Fruit fly (Drosophila melanogaster) whole organism, embryonic: ENCODE measurements around the gene Tet.

ENCODE experiments used
- Bteb2 ChIP-seq: fragments of 200-800 bp; sonication (Bioruptor generic); optimal IDR thresholded peaks from 2 replicates; lab custom pipeline; 2016; ENCODE audit warnings: missing biosample characterization, missing genetic modification characterization
- CG10321 ChIP-seq: fragments of 200-800 bp; sonication (Bioruptor generic); IDR thresholded peaks from 2 replicates; pipeline ENCODE4 v1.3.6; 2022; ENCODE audit warnings: missing biosample characterization, missing genetic modification characterization
- CG12071 ChIP-seq: fragments of 200-800 bp; sonication (Bioruptor generic); optimal IDR thresholded peaks from 3 replicates; lab custom pipeline; 2018; ENCODE audit warnings: missing biosample characterization, mild to moderate bottlenecking, missing genetic modification characterization
- CG12104 ChIP-seq: fragments of 200-800 bp; sonication (Bioruptor generic); optimal IDR thresholded peaks from 3 replicates; lab custom pipeline; 2016; ENCODE audit warnings: missing biosample characterization, missing genetic modification characterization
- CG12659 ChIP-seq: fragments of 200-800 bp; sonication (Bioruptor generic); optimal IDR thresholded peaks from 3 replicates; lab custom pipeline; 2017; ENCODE audit warnings: mild to moderate bottlenecking, missing biosample characterization, missing genetic modification reagents, missing genetic modification characterization
- CG12744 ChIP-seq: fragments of 200-800 bp; sonication (Bioruptor generic); optimal IDR thresholded peaks from 2 replicates; lab custom pipeline; 2016; ENCODE audit warnings: missing biosample characterization, missing genetic modification characterization
- CG13123 ChIP-seq: fragments of 200-800 bp; sonication (Bioruptor generic); optimal IDR thresholded peaks from 2 replicates; lab custom pipeline; 2016; ENCODE audit warnings: missing biosample characterization, missing genetic modification characterization
- CG13775 ChIP-seq: fragments of 200-800 bp; sonication (Bioruptor generic); optimal IDR thresholded peaks from 3 replicates; lab custom pipeline; 2017; ENCODE audit warnings: missing biosample characterization, mild to moderate bottlenecking, missing genetic modification characterization
- CG16863 ChIP-seq: fragments of 200-800 bp; sonication (Bioruptor generic); optimal IDR thresholded peaks from 3 replicates; lab custom pipeline; 2016; ENCODE audit warnings: missing biosample characterization, missing genetic modification characterization
- CG17186 ChIP-seq: fragments of 200-800 bp; sonication (Bioruptor generic); optimal IDR thresholded peaks from 3 replicates; lab custom pipeline; 2017; ENCODE audit warnings: missing biosample characterization, missing genetic modification reagents, missing genetic modification characterization
- CG1832 ChIP-seq: fragments of 200-800 bp; sonication (Bioruptor generic); optimal IDR thresholded peaks from 2 replicates; lab custom pipeline; 2017; ENCODE audit warnings: missing biosample characterization, mild to moderate bottlenecking, missing genetic modification characterization, inconsistent platforms
- CG2678 ChIP-seq: fragments of 200-800 bp; sonication (Bioruptor generic); optimal IDR thresholded peaks from 3 replicates; lab custom pipeline; 2019; ENCODE audit warnings: missing biosample characterization, mild to moderate bottlenecking, missing genetic modification characterization, moderate library complexity
- CG4360 ChIP-seq: fragments of 200-800 bp; sonication (Bioruptor generic); IDR thresholded peaks from 2 replicates; pipeline ENCODE4 v1.3.6; 2022; ENCODE audit warnings: missing biosample characterization, missing genetic modification characterization
- CG6791 ChIP-seq: fragments of 200-800 bp; sonication (Bioruptor generic); IDR thresholded peaks from 3 replicates; pipeline ENCODE4 v1.3.6; 2022; ENCODE audit warnings: missing biosample characterization, missing genetic modification characterization; ENCODE audit not compliant: partially characterized antibody
- CG7357 ChIP-seq: fragments of 200-800 bp; sonication (Bioruptor generic); IDR thresholded peaks from 3 replicates; pipeline ENCODE4 v1.3.6; 2022; ENCODE audit warnings: missing biosample characterization, missing genetic modification characterization
- CG7745 ChIP-seq: fragments of 200-800 bp; sonication (Bioruptor generic); optimal IDR thresholded peaks from 2 replicates; lab custom pipeline; 2018; ENCODE audit warnings: missing biosample characterization, mild to moderate bottlenecking, missing genetic modification characterization, moderate library complexity
- CG7786 ChIP-seq: fragments of 200-800 bp; sonication (Bioruptor generic); optimal IDR thresholded peaks from 2 replicates; lab custom pipeline; 2016; ENCODE audit warnings: missing biosample characterization, missing genetic modification characterization
- CG9817 ChIP-seq: fragments of 200-800 bp; sonication (Bioruptor generic); optimal IDR thresholded peaks from 2 replicates; lab custom pipeline; 2018; ENCODE audit warnings: missing biosample characterization, mild to moderate bottlenecking, missing genetic modification characterization, moderate library complexity
- CG9876 ChIP-seq: fragments of 200-800 bp; sonication (Bioruptor generic); optimal IDR thresholded peaks from 2 replicates; lab custom pipeline; 2016; ENCODE audit warnings: missing biosample characterization, missing genetic modification characterization
- D ChIP-seq, 2 experiments: fragments of 200-800 bp in 1 of 2; fragments of >200 bp in 1 of 2; sonication (Bioruptor generic) in 1 of 2; optimal IDR thresholded peaks; 2 replicates in 1 of 2; 3 replicates in 1 of 2; lab custom pipeline; 2017; ENCODE audit warnings: mild to moderate bottlenecking in 1 of 2, missing biosample characterization in 1 of 2, missing genetic modification characterization in 1 of 2, missing genetic modification reagents in 1 of 2
- Drgx ChIP-seq: fragments of 200-800 bp; sonication (Bioruptor generic); IDR thresholded peaks from 2 replicates; pipeline ENCODE4 v1.3.6; 2022; ENCODE audit warnings: missing biosample characterization, missing genetic modification characterization
- GATAe ChIP-seq: fragments of 200-800 bp; sonication (Bioruptor generic); conservative IDR thresholded peaks from 2 replicates; pipeline ENCODE4 v1.3.6; 2022; ENCODE audit warnings: missing biosample characterization, missing genetic modification characterization
- Gug ChIP-seq: fragments of 200-800 bp; sonication (Bioruptor generic); IDR thresholded peaks from 4 replicates; pipeline ENCODE4 v1.3.6; 2022; ENCODE audit warnings: missing biosample characterization, missing genetic modification characterization
- HmgD ChIP-seq: fragments of 200-800 bp; sonication (Bioruptor generic); optimal IDR thresholded peaks from 3 replicates; lab custom pipeline; 2016; ENCODE audit warnings: missing biosample characterization, missing genetic modification characterization
- HmgZ ChIP-seq: fragments of 200-800 bp; sonication (Bioruptor generic); optimal IDR thresholded peaks from 2 replicates; lab custom pipeline; 2018; ENCODE audit warnings: missing biosample characterization, mild to moderate bottlenecking, missing genetic modification characterization
- Kr ChIP-seq: fragments of 200-800 bp; sonication (Bioruptor generic); optimal IDR thresholded peaks from 2 replicates; lab custom pipeline; 2017; ENCODE audit warnings: missing biosample characterization, mild to moderate bottlenecking, missing genetic modification characterization
- Lpt ChIP-seq: fragments of >200 bp; optimal IDR thresholded peaks from 2 replicates; lab custom pipeline; 2018; ENCODE audit warnings: missing biosample characterization, missing genetic modification characterization
- Max ChIP-seq: fragments of 200-800 bp; sonication (Bioruptor generic); optimal IDR thresholded peaks from 2 replicates; lab custom pipeline; 2016; ENCODE audit warnings: missing biosample characterization, mild to moderate bottlenecking, missing genetic modification characterization
- Nf-YA ChIP-seq: fragments of 200-800 bp; sonication (Bioruptor generic); IDR thresholded peaks from 2 replicates; pipeline ENCODE4 v1.3.6; 2022; ENCODE audit warnings: missing biosample characterization, missing genetic modification characterization
- ac ChIP-seq: fragments of 200-800 bp; sonication (Bioruptor generic); optimal IDR thresholded peaks from 3 replicates; lab custom pipeline; 2017; ENCODE audit warnings: missing biosample characterization, mild to moderate bottlenecking, missing genetic modification characterization
- amos ChIP-seq: fragments of 200-800 bp; sonication (Bioruptor generic); IDR thresholded peaks from 2 replicates; pipeline ENCODE4 v1.3.6; 2022; ENCODE audit warnings: missing biosample characterization, missing genetic modification characterization; ENCODE audit not compliant: partially characterized antibody
- ase ChIP-seq: fragments of 200-800 bp; sonication (Bioruptor generic); IDR thresholded peaks from 3 replicates; pipeline ENCODE4 v1.3.6; 2022; ENCODE audit warnings: missing biosample characterization, missing genetic modification characterization
- cg ChIP-seq: fragments of 200-800 bp; sonication (Bioruptor generic); optimal IDR thresholded peaks from 3 replicates; lab custom pipeline; 2019; ENCODE audit warnings: missing biosample characterization, mild to moderate bottlenecking, missing genetic modification characterization, moderate library complexity
- en ChIP-seq: fragments of 200-800 bp; sonication (Bioruptor generic); optimal IDR thresholded peaks from 2 replicates; lab custom pipeline; 2016; ENCODE audit warnings: missing biosample characterization, missing genetic modification characterization
- esg ChIP-seq: fragments of 200-800 bp; sonication (Bioruptor generic); conservative IDR thresholded peaks from 2 replicates; pipeline ENCODE4 v1.3.6; 2022; ENCODE audit warnings: missing biosample characterization, missing genetic modification characterization
- her ChIP-seq: fragments of 200-800 bp; sonication (Bioruptor generic); optimal IDR thresholded peaks from 2 replicates; lab custom pipeline; 2016; ENCODE audit warnings: missing biosample characterization, missing genetic modification characterization
- kni ChIP-seq: fragments of 200-800 bp; sonication (Bioruptor generic); optimal IDR thresholded peaks from 3 replicates; lab custom pipeline; 2017; ENCODE audit warnings: mild to moderate bottlenecking, missing biosample characterization, missing genetic modification reagents, missing genetic modification characterization
- knrl ChIP-seq: fragments of 200-800 bp; sonication (Bioruptor generic); IDR thresholded peaks from 3 replicates; pipeline ENCODE4 v1.3.6; 2022; ENCODE audit warnings: missing biosample characterization, missing genetic modification characterization; ENCODE audit not compliant: partially characterized antibody
- lmd ChIP-seq: fragments of 200-800 bp; sonication (Bioruptor generic); IDR thresholded peaks from 2 replicates; pipeline ENCODE4 v1.3.6; 2022; ENCODE audit warnings: missing biosample characterization, missing genetic modification characterization
- luna ChIP-seq: fragments of 200-800 bp; sonication (Bioruptor generic); optimal IDR thresholded peaks from 2 replicates; lab custom pipeline; 2016; ENCODE audit warnings: missing biosample characterization, missing genetic modification characterization
- nerfin-1 ChIP-seq: fragments of 200-800 bp; sonication (Bioruptor generic); optimal IDR thresholded peaks from 3 replicates; lab custom pipeline; 2019; ENCODE audit warnings: missing biosample characterization, mild to moderate bottlenecking, missing genetic modification characterization, moderate library complexity
- nom ChIP-seq: fragments of 200-800 bp; sonication (Bioruptor generic); optimal IDR thresholded peaks from 2 replicates; lab custom pipeline; 2017; ENCODE audit warnings: missing biosample characterization, missing genetic modification characterization, mild to moderate bottlenecking, moderate library complexity, missing genetic modification reagents
- org-1 ChIP-seq: fragments of 200-800 bp; sonication (Bioruptor generic); optimal IDR thresholded peaks from 2 replicates; lab custom pipeline; 2017; ENCODE audit warnings: missing biosample characterization, missing genetic modification characterization
- otp ChIP-seq: fragments of 200-800 bp; sonication (Bioruptor generic); IDR thresholded peaks from 3 replicates; pipeline ENCODE4, ENCODE4 v1.3.6; 2022; ENCODE audit warnings: missing biosample characterization, missing genetic modification characterization
- prd ChIP-seq, 3 experiments: fragments of >200 bp in 2 of 3; fragments of 200-800 bp in 1 of 3; sonication (Bioruptor generic) in 1 of 3; optimal IDR thresholded peaks in 2 of 3; IDR thresholded peaks in 1 of 3; 2 replicates in 2 of 3; 3 replicates in 1 of 3; pipeline versions ENCODE4 v1.3.6 to Lab custom; 2017 to 2022; ENCODE audit warnings: missing biosample characterization in 1 of 3, missing genetic modification characterization in 1 of 3
- sisA ChIP-seq: fragments of 200-800 bp; sonication (Bioruptor generic); IDR thresholded peaks from 2 replicates; pipeline ENCODE4 v1.3.6; 2022; ENCODE audit warnings: missing biosample characterization, missing genetic modification characterization
- tgo ChIP-seq: fragments of 200-800 bp; sonication (Bioruptor generic); IDR thresholded peaks from 3 replicates; pipeline ENCODE4 v1.3.6; 2022; ENCODE audit warnings: missing biosample characterization, missing genetic modification characterization
- trem ChIP-seq: fragments of 200-800 bp; optimal IDR thresholded peaks from 3 replicates; lab custom pipeline; 2019; ENCODE audit warnings: missing biosample characterization, mild to moderate bottlenecking, missing genetic modification characterization, moderate library complexity
- trh ChIP-seq: fragments of 200-800 bp; sonication (Bioruptor generic); optimal IDR thresholded peaks from 2 replicates; lab custom pipeline; 2016; ENCODE audit warnings: missing biosample characterization, missing genetic modification characterization
- zen ChIP-seq: fragments of 200-800 bp; sonication (Bioruptor generic); optimal IDR thresholded peaks from 3 replicates; lab custom pipeline; 2018; ENCODE audit warnings: missing biosample characterization, mild to moderate bottlenecking, missing genetic modification characterization, moderate library complexity

Gene Tet

DNA sequence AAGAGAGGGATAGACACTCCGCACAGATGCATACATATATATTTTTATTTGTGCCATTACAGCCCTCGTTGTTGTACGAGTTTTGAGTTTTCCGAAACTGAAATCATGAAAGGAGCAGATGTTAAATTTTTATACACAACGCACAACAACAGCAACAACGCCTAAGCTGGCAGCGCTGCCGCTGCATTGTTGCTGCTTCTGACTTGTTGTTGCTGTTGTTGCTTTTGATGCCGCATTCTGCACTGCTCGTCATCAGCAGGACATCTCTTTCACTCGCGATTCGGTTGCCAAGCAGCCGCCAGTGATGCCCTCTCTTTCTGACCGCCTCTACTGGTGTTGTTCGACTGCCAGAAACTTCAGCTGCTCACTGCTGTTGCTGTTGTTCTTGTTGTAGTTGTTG lies 2.6 kb upstream of the Tet start:
- no peak for TF ChIP-seq CG7357 (GFP tag; lab: Robert Waterston, UW)
- no peak for TF ChIP-seq Gug (GFP tag; lab: Robert Waterston, UW)
- peak; percentile 92 for TF ChIP-seq ac (GFP tag; lab: Kevin White, UChicago)
- TF ChIP-seq Lpt (GFP tag; lab: Kevin White, UChicago) = peak; percentile 65
- TF ChIP-seq CG13123 (GFP tag; lab: Kevin White, UChicago) = no peak
- no peak for TF ChIP-seq Drgx (GFP tag; lab: Robert Waterston, UW)
- TF ChIP-seq cg = peak; percentile 47
- no peak for TF ChIP-seq knrl (GFP tag; lab: Robert Waterston, UW)
- peak; percentile 13 for TF ChIP-seq trem (tag; lab: Kevin White, UChicago)
- peak; percentile 69 for TF ChIP-seq CG10321 (GFP tag; lab: Robert Waterston, UW)
- TF ChIP-seq nom (GFP tag; lab: Kevin White, UChicago) = no peak
- TF ChIP-seq amos (GFP tag; lab: Robert Waterston, UW) = no peak; the same call in 1 of the 2 replicates
- TF ChIP-seq ase (GFP tag; lab: Robert Waterston, UW) = no peak; the same call in 2 of the 3 replicates
- peak; percentile 78 for TF ChIP-seq D (optimal IDR thresholded peaks at IDR 0.05; lab: Kevin White, UChicago)
- no peak for TF ChIP-seq D (GFP tag; optimal IDR thresholded peaks at IDR 0.05; lab: Kevin White, UChicago)
- no peak for TF ChIP-seq CG12744 (GFP tag; lab: Kevin White, UChicago)
- TF ChIP-seq esg = no peak
- peak; percentile 85 for TF ChIP-seq nerfin-1 (tag; lab: Kevin White, UChicago)
- TF ChIP-seq CG12071 (GFP tag; lab: Kevin White, UChicago) = no peak
- TF ChIP-seq CG12104 (GFP tag; lab: Kevin White, UChicago) = no peak
- TF ChIP-seq luna (GFP tag; lab: Kevin White, UChicago) = no peak
- TF ChIP-seq CG13775 (GFP tag; lab: Kevin White, UChicago) = no peak
- no peak for TF ChIP-seq GATAe
- TF ChIP-seq CG6791 = peak; percentile 28; the same call in 1 of the 3 replicates
- no peak for TF ChIP-seq CG7786 (GFP tag; lab: Kevin White, UChicago)
- no peak for TF ChIP-seq kni (GFP tag; lab: Kevin White, UChicago)
- TF ChIP-seq her (GFP tag; lab: Kevin White, UChicago) = no peak
- TF ChIP-seq sisA = no peak
- peak; percentile 39 for TF ChIP-seq Kr (GFP tag; lab: Kevin White, UChicago)
- peak; percentile 86 for TF ChIP-seq CG1832
- no peak for TF ChIP-seq CG9876
- TF ChIP-seq CG9817 (tag; lab: Kevin White, UChicago) = no peak
- peak; percentile 100 for TF ChIP-seq CG4360 (GFP tag; lab: Robert Waterston, UW)
- TF ChIP-seq tgo (GFP tag; lab: Robert Waterston, UW) = no peak
- TF ChIP-seq Max = no peak
- TF ChIP-seq trh = no peak
- no peak for TF ChIP-seq lmd (GFP tag; lab: Robert Waterston, UW)
- no peak for TF ChIP-seq Nf-YA (GFP tag; lab: Robert Waterston, UW)
- TF ChIP-seq CG17186 (GFP tag; lab: Kevin White, UChicago) = no peak
- TF ChIP-seq org-1 (GFP tag; lab: Kevin White, UChicago) = no peak
- TF ChIP-seq HmgD (GFP tag; lab: Kevin White, UChicago) = peak; percentile 31
- TF ChIP-seq Bteb2 = no peak
- no peak for TF ChIP-seq en
- TF ChIP-seq CG16863 (GFP tag; lab: Kevin White, UChicago) = no peak
- peak; percentile 13 for TF ChIP-seq zen (tag; lab: Kevin White, UChicago)
- TF ChIP-seq CG2678 (tag; lab: Kevin White, UChicago) = no peak
- TF ChIP-seq otp (GFP tag; lab: Robert Waterston, UW) = no peak
- no peak for TF ChIP-seq CG7745 (tag; lab: Kevin White, UChicago)
- no peak for TF ChIP-seq HmgZ
- TF ChIP-seq CG12659 (GFP tag; lab: Kevin White, UChicago) = no peak
- no peak for TF ChIP-seq prd (optimal IDR thresholded peaks at IDR 0.05; lab: Kevin White, UChicago)
- peak; percentile 12; the same call in 1 of the 3 replicates for TF ChIP-seq prd (GFP tag; IDR thresholded peaks at IDR 0.05; lab: Robert Waterston, UW)
